Worm (Caenorhabditis elegans) whole organism, young adult: ENCODE measurements around the gene cpar-1.
A peak's percentile ranks its signal among the peaks of the same experiment; 100 is the strongest.

Experiments
- C17E4.6 ChIP-seq: fragments of 200-800 bp; sonication (Bioruptor generic); IDR thresholded peaks from 2 replicates; pipeline ENCODE4 v1.3.6; 2022; ENCODE audit warnings: missing genetic modification reagents, missing genetic modification characterization, missing compliant biosample characterization
- F33H1.4 ChIP-seq: fragments of 200-800 bp; sonication (Bioruptor generic); IDR thresholded peaks from 2 replicates; pipeline ENCODE4 v1.3.6; 2022; ENCODE audit warnings: missing genetic modification reagents, missing genetic modification characterization, missing compliant biosample characterization
- F37B4.10 ChIP-seq: fragments of 200-800 bp; sonication (Bioruptor generic); IDR thresholded peaks from 2 replicates; pipeline ENCODE4 v1.3.6; 2022; ENCODE audit warnings: missing genetic modification characterization, missing compliant biosample characterization
- F39B2.1 ChIP-seq: fragments of 200-800 bp; sonication (Bioruptor generic); IDR thresholded peaks from 2 replicates; pipeline ENCODE4 v1.3.6; 2022; ENCODE audit warnings: missing genetic modification reagents, missing genetic modification characterization, missing compliant biosample characterization
- K11D2.4 ChIP-seq: fragments of 200-800 bp; sonication (Bioruptor generic); IDR thresholded peaks from 2 replicates; pipeline ENCODE4 v1.3.6; 2022; ENCODE audit warnings: missing genetic modification reagents, missing genetic modification characterization, missing compliant biosample characterization
- K12H6.12 ChIP-seq: fragments of 200-800 bp; sonication (Bioruptor generic); optimal IDR thresholded peaks from 2 replicates; lab custom pipeline; 2018; ENCODE audit warnings: mild to moderate bottlenecking, missing genetic modification characterization, missing compliant biosample characterization
- T07F8.4 ChIP-seq: sonication (generic microtip); optimal IDR thresholded peaks from 2 replicates; lab custom pipeline; 2016; ENCODE audit warnings: mild to moderate bottlenecking, missing genetic modification characterization, moderate library complexity, missing compliant biosample characterization
- Y53F4B.3 ChIP-seq: fragments of 200-800 bp; sonication (Bioruptor generic); IDR thresholded peaks from 2 replicates; pipeline ENCODE4 v1.3.6; 2022; ENCODE audit warnings: missing genetic modification reagents, missing genetic modification characterization, missing compliant biosample characterization
- Y67H2A.10 ChIP-seq: fragments of 200-800 bp; sonication (Bioruptor generic); conservative IDR thresholded peaks from 2 replicates; pipeline ENCODE4 v1.3.6; 2022; ENCODE audit warnings: missing genetic modification reagents, missing genetic modification characterization, missing compliant biosample characterization
- Y79H2A.3 ChIP-seq: fragments of 200-800 bp; sonication (Bioruptor generic); conservative IDR thresholded peaks from 2 replicates; pipeline ENCODE4 v1.3.6; 2022; ENCODE audit warnings: missing genetic modification reagents, missing genetic modification characterization, missing compliant biosample characterization
- ZK185.1 ChIP-seq: sonication (generic microtip); optimal IDR thresholded peaks from 2 replicates; lab custom pipeline; 2016; ENCODE audit warnings: mild to moderate bottlenecking, missing genetic modification characterization, missing compliant biosample characterization; ENCODE audit not compliant: poor library complexity, severe bottlenecking
- akir-1 ChIP-seq: fragments of 200-800 bp; sonication (Bioruptor generic); optimal IDR thresholded peaks from 2 replicates; lab custom pipeline; 2018; ENCODE audit warnings: mild to moderate bottlenecking, missing genetic modification characterization, moderate library complexity, missing compliant biosample characterization
- ama-1 ChIP-seq, 3 experiments: fragments of 150-350 bp in 1 of 3; sonication (generic microtip) in 2 of 3; optimal IDR thresholded peaks; 2 replicates each; lab custom pipeline; 2014 to 2018; ENCODE audit warnings: missing biosample characterization in 2 of 3, missing genetic modification characterization in 2 of 3, missing genetic modification reagents in 2 of 3
- atf-7 ChIP-seq: sonication (generic microtip); optimal IDR thresholded peaks from 2 replicates; lab custom pipeline; 2017; ENCODE audit warnings: mild to moderate bottlenecking, missing genetic modification characterization, missing compliant biosample characterization
- athp-1 ChIP-seq: sonication (generic microtip); optimal IDR thresholded peaks from 2 replicates; lab custom pipeline; 2017; ENCODE audit warnings: mild to moderate bottlenecking, missing genetic modification characterization, missing compliant biosample characterization
- attf-3 ChIP-seq: fragments of 200-800 bp; sonication (Bioruptor generic); conservative IDR thresholded peaks from 2 replicates; pipeline ENCODE4 v1.3.6; 2022; ENCODE audit warnings: missing genetic modification reagents, missing genetic modification characterization, missing compliant biosample characterization
- bed-2 ChIP-seq: fragments of 200-800 bp; sonication (Bioruptor generic); IDR thresholded peaks from 2 replicates; pipeline ENCODE4 v1.3.6; 2022; ENCODE audit warnings: missing genetic modification reagents, missing genetic modification characterization, missing compliant biosample characterization
- cebp-1 ChIP-seq, 2 experiments: fragments of 200-800 bp in 1 of 2; sonication (Bioruptor generic) in 1 of 2; sonication (generic microtip) in 1 of 2; IDR thresholded peaks in 1 of 2; optimal IDR thresholded peaks in 1 of 2; 2 replicates each; pipeline versions ENCODE4 v1.3.6 to Lab custom; 2017 to 2022; ENCODE audit warnings: missing compliant biosample characterization in 2 of 2, missing genetic modification characterization in 2 of 2, mild to moderate bottlenecking in 1 of 2, missing genetic modification reagents in 1 of 2, moderate library complexity in 1 of 2
- ceh-27 ChIP-seq: fragments of 200-800 bp; sonication (Bioruptor generic); optimal IDR thresholded peaks from 2 replicates; lab custom pipeline; 2018; ENCODE audit warnings: mild to moderate bottlenecking, missing genetic modification characterization, moderate library complexity, missing compliant biosample characterization
- ceh-58 ChIP-seq: fragments of 200-800 bp; sonication (Bioruptor generic); IDR thresholded peaks from 2 replicates; pipeline ENCODE4 v1.3.6; 2022; ENCODE audit warnings: missing genetic modification characterization, missing compliant biosample characterization
- ceh-79 ChIP-seq: sonication (generic microtip); optimal IDR thresholded peaks from 2 replicates; lab custom pipeline; 2017; ENCODE audit warnings: mild to moderate bottlenecking, missing genetic modification characterization, missing compliant biosample characterization
- chd-7 ChIP-seq: sonication (generic microtip); optimal IDR thresholded peaks from 2 replicates; lab custom pipeline; 2016; ENCODE audit warnings: mild to moderate bottlenecking, missing genetic modification characterization, moderate library complexity, missing compliant biosample characterization
- hlh-26 ChIP-seq: fragments of 200-800 bp; sonication (Bioruptor generic); conservative IDR thresholded peaks from 2 replicates; pipeline ENCODE4 v1.3.6; 2022; ENCODE audit warnings: missing genetic modification reagents, missing genetic modification characterization, missing compliant biosample characterization
- hmg-20 ChIP-seq: fragments of 200-800 bp; sonication (Bioruptor generic); IDR thresholded peaks from 2 replicates; pipeline ENCODE4 v1.3.6; 2022; ENCODE audit warnings: missing genetic modification reagents, missing genetic modification characterization, missing compliant biosample characterization
- hrde-1 ChIP-seq: sonication (generic microtip); optimal IDR thresholded peaks from 2 replicates; lab custom pipeline; 2016; ENCODE audit warnings: missing genetic modification characterization, mild to moderate bottlenecking, missing compliant biosample characterization, moderate library complexity, missing genotype, missing genetic modification reagents, borderline replicate concordance
- lin-26 ChIP-seq: fragments of 200-800 bp; sonication (Bioruptor generic); IDR thresholded peaks from 2 replicates; pipeline ENCODE4 v1.3.6; 2022; ENCODE audit warnings: missing genetic modification reagents, missing genetic modification characterization, missing compliant biosample characterization
- lsy-27 ChIP-seq: sonication (generic microtip); optimal IDR thresholded peaks from 2 replicates; lab custom pipeline; 2017; ENCODE audit warnings: missing genetic modification characterization, mild to moderate bottlenecking, missing compliant biosample characterization, antibody characterized with exemption, missing genotype, borderline replicate concordance; ENCODE audit not compliant: insufficient read depth
- madf-10 ChIP-seq: sonication (generic microtip); optimal IDR thresholded peaks from 2 replicates; lab custom pipeline; 2016; ENCODE audit warnings: mild to moderate bottlenecking, missing genetic modification characterization, missing compliant biosample characterization
- madf-6 ChIP-seq: fragments of 200-800 bp; sonication (Bioruptor generic); IDR thresholded peaks from 2 replicates; pipeline ENCODE4 v1.3.6; 2022; ENCODE audit warnings: missing genetic modification reagents, missing genetic modification characterization, missing compliant biosample characterization
- mel-28 ChIP-seq: sonication (generic microtip); optimal IDR thresholded peaks from 2 replicates; lab custom pipeline; 2016; ENCODE audit warnings: borderline replicate concordance, mild to moderate bottlenecking, missing genetic modification characterization, missing compliant biosample characterization
- mxl-1 ChIP-seq: sonication (generic microtip); optimal IDR thresholded peaks from 2 replicates; lab custom pipeline; 2016; ENCODE audit warnings: missing genetic modification characterization, missing compliant biosample characterization
- nfya-1 ChIP-seq: sonication (generic microtip); optimal IDR thresholded peaks from 2 replicates; lab custom pipeline; 2017; ENCODE audit warnings: antibody characterized with exemption, missing compliant biosample characterization, missing genetic modification characterization, borderline replicate concordance; ENCODE audit not compliant: insufficient read depth
- nhr-80 ChIP-seq: sonication (generic microtip); optimal IDR thresholded peaks from 2 replicates; lab custom pipeline; 2016; ENCODE audit warnings: missing genetic modification characterization, missing compliant biosample characterization
- nhr-90 ChIP-seq: sonication (generic microtip); optimal IDR thresholded peaks from 2 replicates; lab custom pipeline; 2016; ENCODE audit warnings: missing genotype, mild to moderate bottlenecking, missing genetic modification characterization, missing compliant biosample characterization
- repo-1 ChIP-seq: sonication (generic microtip); optimal IDR thresholded peaks from 2 replicates; lab custom pipeline; 2017; ENCODE audit warnings: mild to moderate bottlenecking, missing genetic modification characterization, missing compliant biosample characterization
- snpc-1.1 ChIP-seq: sonication (generic microtip); optimal IDR thresholded peaks from 2 replicates; lab custom pipeline; 2017; ENCODE audit warnings: missing genetic modification characterization, mild to moderate bottlenecking, missing compliant biosample characterization, antibody characterized with exemption, moderate library complexity, missing genotype, missing genetic modification reagents; ENCODE audit not compliant: insufficient read depth
- snpc-1.3 ChIP-seq: sonication (generic microtip); optimal IDR thresholded peaks from 2 replicates; lab custom pipeline; 2017; ENCODE audit warnings: missing genetic modification characterization, mild to moderate bottlenecking, missing compliant biosample characterization, antibody characterized with exemption, moderate library complexity, missing genotype, missing genetic modification reagents; ENCODE audit not compliant: insufficient read depth
- snpc-3.4 ChIP-seq: sonication (generic microtip); optimal IDR thresholded peaks from 2 replicates; lab custom pipeline; 2017; ENCODE audit warnings: missing genetic modification characterization, mild to moderate bottlenecking, missing compliant biosample characterization, antibody characterized with exemption, moderate library complexity, missing genotype, missing genetic modification reagents
- somi-1 ChIP-seq: fragments of 200-800 bp; sonication (Bioruptor generic); optimal IDR thresholded peaks from 2 replicates; lab custom pipeline; 2018; ENCODE audit warnings: mild to moderate bottlenecking, missing genetic modification characterization, missing compliant biosample characterization
- tbp1 ChIP-seq: fragments of 200-800 bp; sonication (Bioruptor generic); optimal IDR thresholded peaks from 2 replicates; lab custom pipeline; 2018; ENCODE audit warnings: mild to moderate bottlenecking, missing genetic modification characterization, missing compliant biosample characterization
- tlf-1 ChIP-seq: fragments of 200-800 bp; sonication (Bioruptor generic); optimal IDR thresholded peaks from 2 replicates; lab custom pipeline; 2018; ENCODE audit warnings: mild to moderate bottlenecking, missing genetic modification characterization, missing compliant biosample characterization
- unc-62 ChIP-seq: fragments of 150-350 bp; optimal IDR thresholded peaks from 2 replicates; lab custom pipeline; 2014; ENCODE audit warnings: missing biosample characterization, missing genetic modification reagents, missing genetic modification characterization
- xnd-1 ChIP-seq: sonication (generic microtip); optimal IDR thresholded peaks from 2 replicates; lab custom pipeline; 2016; ENCODE audit warnings: missing genotype, missing genetic modification reagents, missing genetic modification characterization, missing compliant biosample characterization
- zfh-2 ChIP-seq: fragments of 200-800 bp; sonication (Bioruptor generic); conservative IDR thresholded peaks from 2 replicates; pipeline ENCODE4 v1.3.6; 2022; ENCODE audit warnings: missing genetic modification reagents, missing genetic modification characterization, missing compliant biosample characterization
- ztf-28 ChIP-seq: fragments of 200-800 bp; sonication (Bioruptor generic); IDR thresholded peaks from 2 replicates; pipeline ENCODE4 v1.3.6; 2022; ENCODE audit warnings: missing genetic modification reagents, missing genetic modification characterization, missing compliant biosample characterization
- ztf-3 ChIP-seq: fragments of 200-800 bp; sonication (Bioruptor generic); optimal IDR thresholded peaks from 2 replicates; lab custom pipeline; 2018; ENCODE audit warnings: mild to moderate bottlenecking, missing genetic modification characterization, missing compliant biosample characterization
- ztf-6 ChIP-seq: fragments of 200-800 bp; sonication (Bioruptor generic); IDR thresholded peaks from 2 replicates; pipeline ENCODE4 v1.3.6; 2022; ENCODE audit warnings: missing genetic modification reagents, missing genetic modification characterization, missing compliant biosample characterization

Gene cpar-1

ce11 chrIII:9390924-9391323, 42.9 kb upstream of the cpar-1 start (continued):
- TF ChIP-seq bed-2 (GFP tag; lab: Robert Waterston, UW): no peak
- TF ChIP-seq madf-6 (GFP tag; lab: Robert Waterston, UW): peak; percentile 82
- TF ChIP-seq zfh-2 (GFP tag; lab: Robert Waterston, UW): 0 out of 2 replicates have a peak, but pooled peaks have one; percentile 30
- TF ChIP-seq athp-1 (tag; lab: Kevin White, UChicago): no peak
- TF ChIP-seq ZK185.1 (tag; lab: Kevin White, UChicago): no peak
- TF ChIP-seq ceh-79 (tag; lab: Kevin White, UChicago): no peak
- TF ChIP-seq tlf-1 (GFP tag; lab: Kevin White, UChicago): peak; percentile 22
- TF ChIP-seq nhr-80 (tag; lab: Kevin White, UChicago): no peak
- TF ChIP-seq hlh-26: no peak
- no peak for TF ChIP-seq snpc-1.3
- TF ChIP-seq hrde-1 (tag; lab: Kevin White, UChicago): peak; percentile 23
- no peak for TF ChIP-seq snpc-1.1 (tag; lab: Kevin White, UChicago)
- TF ChIP-seq K12H6.12: no peak
- TF ChIP-seq F39B2.1 (GFP tag; lab: Robert Waterston, UW): no peak
- TF ChIP-seq F37B4.10 (GFP tag; lab: Robert Waterston, UW): no peak
- no peak for TF ChIP-seq unc-62
- no peak for TF ChIP-seq mxl-1
- peak; percentile 55; the same call in 1 of the 2 replicates for TF ChIP-seq K11D2.4 (GFP tag; lab: Robert Waterston, UW)
- no peak for TF ChIP-seq ceh-27 (GFP tag; lab: Kevin White, UChicago)
- no peak for TF ChIP-seq mel-28 (tag; lab: Kevin White, UChicago)
- TF ChIP-seq F33H1.4: 0 out of 2 replicates have a peak, but pooled peaks have one; percentile 13
- no peak for TF ChIP-seq akir-1
- TF ChIP-seq ztf-28 (GFP tag; lab: Robert Waterston, UW): no peak
- TF ChIP-seq ama-1 (optimal IDR thresholded peaks at IDR 0.05; lab: Kevin White, UChicago): no peak
- TF ChIP-seq ama-1 (GFP tag; optimal IDR thresholded peaks at IDR 0.05; lab: Kevin White, UChicago): no peak
- TF ChIP-seq C17E4.6 (GFP tag; lab: Robert Waterston, UW): no peak
- no peak for TF ChIP-seq Y53F4B.3 (GFP tag; lab: Robert Waterston, UW)
- no peak for TF ChIP-seq attf-3
- no peak for TF ChIP-seq Y67H2A.10
- TF ChIP-seq xnd-1 (tag; lab: Kevin White, UChicago): peak; percentile 35
- no peak for TF ChIP-seq nfya-1 (tag; lab: Kevin White, UChicago)
- no peak for TF ChIP-seq chd-7
- TF ChIP-seq madf-10 (tag; lab: Kevin White, UChicago): no peak
- no peak for TF ChIP-seq hmg-20 (GFP tag; lab: Robert Waterston, UW)
- no peak for TF ChIP-seq cebp-1 (GFP tag; IDR thresholded peaks at IDR 0.05; lab: Robert Waterston, UW)
- peak; percentile 30 for TF ChIP-seq cebp-1 (tag; optimal IDR thresholded peaks at IDR 0.05; lab: Kevin White, UChicago)
- TF ChIP-seq nhr-90 (tag; lab: Kevin White, UChicago): no peak
- no peak; the same call in 1 of the 2 replicates for TF ChIP-seq Y79H2A.3 (GFP tag; lab: Robert Waterston, UW)
- TF ChIP-seq somi-1 (GFP tag; lab: Kevin White, UChicago): no peak
- TF ChIP-seq ztf-6 (GFP tag; lab: Robert Waterston, UW): no peak
- no peak for TF ChIP-seq repo-1 (tag; lab: Kevin White, UChicago)
- TF ChIP-seq ceh-58 (GFP tag; lab: Robert Waterston, UW): no peak
- TF ChIP-seq lin-26 (GFP tag; lab: Robert Waterston, UW): 0 out of 2 replicates have a peak, but pooled peaks have one; percentile 23
- TF ChIP-seq tbp1 (GFP tag; lab: Kevin White, UChicago): peak; percentile 12
- no peak for TF ChIP-seq lsy-27 (tag; lab: Kevin White, UChicago)
- TF ChIP-seq atf-7: no peak
- no peak for TF ChIP-seq T07F8.4
- peak; percentile 54 for TF ChIP-seq snpc-3.4 (tag; lab: Kevin White, UChicago)
- TF ChIP-seq ztf-3 (GFP tag; lab: Kevin White, UChicago): no peak
